Worm (Caenorhabditis elegans) whole organism, L3 larva: Measurements from ENCODE around the gene Y57G11C.20.

Experiments
- ZK546.5 ChIP-seq: sonication (generic microtip); optimal IDR thresholded peaks from 2 replicates; lab custom pipeline; 2017; ENCODE audit warnings: missing biosample characterization, missing genetic modification characterization
- aly-2 ChIP-seq: fragments of 150-350 bp; optimal IDR thresholded peaks from 2 replicates; lab custom pipeline; 2014; ENCODE audit warnings: missing biosample characterization, missing genetic modification characterization
- ama-1 ChIP-seq: fragments of 150-350 bp; optimal IDR thresholded peaks from 2 replicates; lab custom pipeline; 2018
- ceh-16 ChIP-seq: sonication (generic microtip); optimal IDR thresholded peaks from 2 replicates; lab custom pipeline; 2017; ENCODE audit warnings: missing biosample characterization, missing genetic modification characterization
- ceh-28 ChIP-seq: fragments of 150-350 bp; optimal IDR thresholded peaks from 2 replicates; lab custom pipeline; 2014; ENCODE audit warnings: missing biosample characterization, missing genetic modification reagents, missing genetic modification characterization
- ceh-82 ChIP-seq: fragments of 150-350 bp; optimal IDR thresholded peaks from 2 replicates; lab custom pipeline; 2014; ENCODE audit warnings: missing biosample characterization, missing genetic modification characterization
- ceh-9 ChIP-seq: sonication (generic microtip); optimal IDR thresholded peaks from 2 replicates; lab custom pipeline; 2018; ENCODE audit warnings: missing biosample characterization, missing genetic modification characterization
- daf-12 ChIP-seq: fragments of 150-350 bp; optimal IDR thresholded peaks from 2 replicates; lab custom pipeline; 2014; ENCODE audit warnings: missing biosample characterization, missing genetic modification reagents, missing genetic modification characterization
- egl-5 ChIP-seq: fragments of 150-350 bp; optimal IDR thresholded peaks from 2 replicates; lab custom pipeline; 2017; ENCODE audit warnings: missing biosample characterization, missing genetic modification reagents, missing genetic modification characterization, inconsistent platforms
- elt-1 ChIP-seq: fragments of 150-350 bp; optimal IDR thresholded peaks from 2 replicates; lab custom pipeline; 2014; ENCODE audit warnings: missing biosample characterization, missing genetic modification characterization
- elt-2 ChIP-seq: sonication (generic microtip); optimal IDR thresholded peaks from 2 replicates; lab custom pipeline; 2016; ENCODE audit warnings: missing genetic modification reagents, mild to moderate bottlenecking, missing genetic modification characterization, missing compliant biosample characterization
- elt-3 ChIP-seq, 3 experiments: fragments of 150-350 bp in 1 of 3; sonication (generic microtip) in 2 of 3; optimal IDR thresholded peaks; 2 replicates in 2 of 3; 4 replicates in 1 of 3; lab custom pipeline; 2014 to 2017; ENCODE audit warnings: missing biosample characterization in 3 of 3, missing genetic modification characterization in 3 of 3
- eor-1 ChIP-seq, 2 experiments: fragments of 150-350 bp; optimal IDR thresholded peaks; 2 replicates each; lab custom pipeline; 2014 to 2018; ENCODE audit warnings: missing biosample characterization in 2 of 2, missing genetic modification characterization in 2 of 2
- fkh-2 ChIP-seq: fragments of 150-350 bp; optimal IDR thresholded peaks from 2 replicates; lab custom pipeline; 2014; ENCODE audit warnings: missing biosample characterization, missing genetic modification reagents, missing genetic modification characterization
- jun-1 ChIP-seq: fragments of 150-350 bp; optimal IDR thresholded peaks from 2 replicates; lab custom pipeline; 2014; ENCODE audit warnings: missing biosample characterization, missing genetic modification reagents, missing genetic modification characterization
- lin-15B ChIP-seq: fragments of 150-350 bp; optimal IDR thresholded peaks from 2 replicates; lab custom pipeline; 2014; ENCODE audit warnings: missing biosample characterization, missing genetic modification characterization
- lin-39 ChIP-seq: fragments of 150-350 bp; optimal IDR thresholded peaks from 2 replicates; lab custom pipeline; 2018; ENCODE audit warnings: missing biosample characterization, missing genetic modification reagents, missing genetic modification characterization
- mml-1 ChIP-seq: fragments of 150-350 bp; sonication (generic microtip); optimal IDR thresholded peaks from 3 replicates; lab custom pipeline; 2014; ENCODE audit warnings: missing biosample characterization, missing genetic modification characterization
- nfya-1 ChIP-seq: sonication (generic microtip); optimal IDR thresholded peaks from 2 replicates; lab custom pipeline; 2017; ENCODE audit warnings: missing genetic modification characterization, mild to moderate bottlenecking, missing compliant biosample characterization, antibody characterized with exemption, moderate library complexity; ENCODE audit not compliant: insufficient read depth
- nhr-11 ChIP-seq: fragments of 150-350 bp; optimal IDR thresholded peaks from 2 replicates; lab custom pipeline; 2014; ENCODE audit warnings: missing biosample characterization, missing genetic modification characterization
- nhr-23 ChIP-seq: fragments of 150-350 bp; optimal IDR thresholded peaks from 2 replicates; lab custom pipeline; 2014; ENCODE audit warnings: missing biosample characterization, missing genetic modification reagents, missing genetic modification characterization
- nhr-237 ChIP-seq: fragments of 150-350 bp; optimal IDR thresholded peaks from 2 replicates; lab custom pipeline; 2014; ENCODE audit warnings: missing biosample characterization, missing genetic modification characterization
- nhr-25 ChIP-seq: sonication (generic microtip); optimal IDR thresholded peaks from 2 replicates; lab custom pipeline; 2017; ENCODE audit warnings: missing biosample characterization, missing genetic modification characterization
- nhr-28 ChIP-seq: fragments of 150-350 bp; optimal IDR thresholded peaks from 2 replicates; lab custom pipeline; 2014; ENCODE audit warnings: missing biosample characterization, missing genetic modification characterization
- nhr-43 ChIP-seq: sonication (generic microtip); optimal IDR thresholded peaks from 2 replicates; lab custom pipeline; 2016; ENCODE audit warnings: mild to moderate bottlenecking, missing genetic modification characterization, missing compliant biosample characterization; ENCODE audit not compliant: poor library complexity, severe bottlenecking
- nhr-67 ChIP-seq: fragments of 150-350 bp; optimal IDR thresholded peaks from 2 replicates; lab custom pipeline; 2014; ENCODE audit warnings: missing biosample characterization, missing genetic modification characterization
- nhr-76 ChIP-seq: fragments of 150-350 bp; sonication (generic microtip); optimal IDR thresholded peaks from 5 replicates; lab custom pipeline; 2014; ENCODE audit warnings: missing biosample characterization, missing genetic modification characterization
- nhr-77 ChIP-seq: fragments of 150-350 bp; optimal IDR thresholded peaks from 2 replicates; lab custom pipeline; 2014; ENCODE audit warnings: missing biosample characterization, missing genetic modification characterization
- pha-4 ChIP-seq: fragments of 150-350 bp; optimal IDR thresholded peaks from 2 replicates; lab custom pipeline; 2014; ENCODE audit warnings: missing biosample characterization, missing genetic modification reagents, missing genetic modification characterization
- pqm-1 ChIP-seq: fragments of 150-350 bp; optimal IDR thresholded peaks from 2 replicates; lab custom pipeline; 2017; ENCODE audit warnings: missing biosample characterization, missing genetic modification characterization, inconsistent platforms
- skn-1 ChIP-seq: fragments of 150-350 bp; optimal IDR thresholded peaks from 2 replicates; lab custom pipeline; 2014; ENCODE audit warnings: missing biosample characterization, missing genetic modification characterization
- snpc-4 ChIP-seq: fragments of 150-350 bp; optimal IDR thresholded peaks from 2 replicates; lab custom pipeline; 2014; ENCODE audit warnings: missing biosample characterization, missing genetic modification characterization
- tbx-2 ChIP-seq: sonication (generic microtip); optimal IDR thresholded peaks from 2 replicates; lab custom pipeline; 2016; ENCODE audit warnings: mild to moderate bottlenecking, missing genetic modification characterization, missing compliant biosample characterization
- zag-1 ChIP-seq: fragments of 150-350 bp; optimal IDR thresholded peaks from 2 replicates; lab custom pipeline; 2014; ENCODE audit warnings: missing biosample characterization, missing genetic modification characterization
- ztf-11 ChIP-seq: fragments of 150-350 bp; optimal IDR thresholded peaks from 2 replicates; lab custom pipeline; 2014; ENCODE audit warnings: missing biosample characterization, missing genetic modification characterization
- ztf-4 ChIP-seq: fragments of 150-350 bp; optimal IDR thresholded peaks from 2 replicates; lab custom pipeline; 2014; ENCODE audit warnings: missing biosample characterization, missing genetic modification characterization

Gene Y57G11C.20

ce11 chrIV:14853703-14854102, 10.5 kb downstream of the Y57G11C.20 start, which contains the start of gene Y57G11C.52:
Gene Y57G11C.52 (plus strand): TSS chrIV:14854003.
- no peak for TF ChIP-seq elt-3 (tag; optimal IDR thresholded peaks at IDR 0.05; lab: Kevin White, UChicago)
- TF ChIP-seq eor-1 (tag; optimal IDR thresholded peaks at IDR 0.05; lab: Kevin White, UChicago): no peak
- TF ChIP-seq nhr-76: no peak
- no peak for TF ChIP-seq nhr-43
- no peak for TF ChIP-seq nhr-67 (tag; lab: Kevin White, UChicago)
- TF ChIP-seq tbx-2: no peak

ce11 chrIV:14861691-14862090, 18.5 kb downstream of the Y57G11C.20 start, which contains the start of gene Y57G11C.23:
Gene Y57G11C.23 (minus strand): TSS chrIV:14861791.
- TF ChIP-seq nhr-25 (no peak), ama-1 (no peak), nhr-67 (tag; lab: Kevin White, UChicago) (no peak), fkh-2 (tag; lab: Kevin White, UChicago) (no peak), elt-1 (tag; lab: Kevin White, UChicago) (no peak)
- TF ChIP-seq, all 47 proteins: peak for 0

- TF ChIP-seq pqm-1 (tag; lab: Kevin White, UChicago) (no peak), egl-5 (tag; lab: Kevin White, UChicago) (no peak), nhr-23 (no peak), ZK546.5 (tag; lab: Kevin White, UChicago) (no peak), skn-1 (tag; lab: Kevin White, UChicago) (no peak), nhr-11 (tag; lab: Kevin White, UChicago) (no peak), lin-15B (no peak), ceh-82 (tag; lab: Kevin White, UChicago) (no peak), ceh-9 (tag; lab: Kevin White, UChicago) (no peak), nhr-237 (tag; lab: Kevin White, UChicago) (no peak), nhr-28 (no peak), nhr-77 (no peak), aly-2 (no peak), snpc-4 (tag; lab: Kevin White, UChicago) (no peak), nfya-1 (no peak), daf-12 (no peak)
- TF ChIP-seq, all 47 proteins: peak for 0
Measured at ce11 chrIV:14862147-14862546, 19.0 kb downstream of the Y57G11C.20 start, which contains the start of gene Y57G11C.38. Gene Y57G11C.38 (plus strand): TSS chrIV:14862447.

ce11 chrIV:14863772-14864171, 20.6 kb downstream of the Y57G11C.20 start:
- TF ChIP-seq daf-12: no peak
- TF ChIP-seq nhr-43: no peak
- no peak for TF ChIP-seq nhr-28
- TF ChIP-seq mml-1 (tag; lab: Kevin White, UChicago): no peak
- no peak for TF ChIP-seq pha-4 (tag; lab: Kevin White, UChicago)
- no peak for TF ChIP-seq nhr-77
- no peak for TF ChIP-seq ztf-11 (tag; lab: Kevin White, UChicago)
- TF ChIP-seq nhr-237 (tag; lab: Kevin White, UChicago): no peak
- no peak for TF ChIP-seq elt-2 (tag; lab: Kevin White, UChicago)
- TF ChIP-seq nhr-76: no peak
- TF ChIP-seq jun-1 (tag; lab: Kevin White, UChicago): no peak
- no peak for TF ChIP-seq ZK546.5 (tag; lab: Kevin White, UChicago)
- TF ChIP-seq ceh-16 (tag; lab: Kevin White, UChicago): no peak
- no peak for TF ChIP-seq skn-1 (tag; lab: Kevin White, UChicago)
- TF ChIP-seq snpc-4 (tag; lab: Kevin White, UChicago): no peak
- no peak for TF ChIP-seq lin-39
- TF ChIP-seq elt-1 (tag; lab: Kevin White, UChicago): no peak
- TF ChIP-seq ceh-82 (tag; lab: Kevin White, UChicago): no peak

ce11 chrIV:14864529-14864928, 21.4 kb downstream of the Y57G11C.20 start:
- TF ChIP-seq elt-2 (tag; lab: Kevin White, UChicago) (no peak), snpc-4 (tag; lab: Kevin White, UChicago) (peak; percentile 8), zag-1 (tag; lab: Kevin White, UChicago) (no peak), elt-1 (tag; lab: Kevin White, UChicago) (no peak), ceh-28 (tag; lab: Kevin White, UChicago) (no peak), ama-1 (no peak), lin-15B (no peak), ztf-4 (tag; lab: Kevin White, UChicago) (no peak)
